Fruit fly (Drosophila melanogaster): ENCODE results near the gene CG16704.

CG16704 gene

dm6 chr2L:3669034-3669433 is 23.4 kb downstream of the CG16704 start, which contains the start of gene Sfp24Bd:
Gene Sfp24Bd (minus strand): TSS chr2L:3669134.
- TF ChIP-seq CrebA (GFP tag; optimal IDR thresholded peaks at IDR 0.05; ENCODE audit: borderline replicate concordance) (no peak), Dfd (GFP tag; optimal IDR thresholded peaks at IDR 0.05) (no peak), jim (GFP tag; optimal IDR thresholded peaks at IDR 0.05) (no peak), dl (GFP tag; optimal IDR thresholded peaks at IDR 0.05; ENCODE audit: insufficient read depth in 1 of 2, partially characterized antibody in 2 of 2) (no peak), foxo (GFP tag; optimal IDR thresholded peaks at IDR 0.05) (no peak), HLH106 (tag; optimal IDR thresholded peaks at IDR 0.05) (no peak), Jra (GFP tag; optimal IDR thresholded peaks at IDR 0.05) (no peak), usp (GFP tag; optimal IDR thresholded peaks at IDR 0.05) (no peak), sage (GFP tag; optimal IDR thresholded peaks at IDR 0.05) (no peak), dmrt93B (GFP tag; optimal IDR thresholded peaks at IDR 0.05) (no peak), lola (GFP tag; optimal IDR thresholded peaks at IDR 0.05) (no peak), Myc (optimal IDR thresholded peaks at IDR 0.05) (no peak), brk (GFP tag; optimal IDR thresholded peaks at IDR 0.05) (no peak), Rel (GFP tag; optimal IDR thresholded peaks at IDR 0.05) (no peak), Rel (tag; optimal IDR thresholded peaks at IDR 0.05) (no peak), Hnf4 (GFP tag; optimal IDR thresholded peaks at IDR 0.05) (no peak), GATAd (GFP tag; optimal IDR thresholded peaks at IDR 0.05) (no peak)

- no peak for TF ChIP-seq pan (optimal IDR thresholded peaks at IDR 0.05)
- TF ChIP-seq sage (GFP tag; optimal IDR thresholded peaks at IDR 0.05): no peak
- TF ChIP-seq foxo (GFP tag; optimal IDR thresholded peaks at IDR 0.05): no peak
Observed at dm6 chr2L:3668451-3668850, 23.9 kb downstream of the CG16704 start, which contains the start of gene Sfp24Ba. Gene Sfp24Ba (minus strand): TSS chr2L:3668551.

dm6 chr2L:3662307-3662795 is 30.0 kb downstream of the CG16704 start, which contains the start of gene Drgx:
Gene Drgx (plus strand): TSS chr2L:3662745.
- no peak for TF ChIP-seq HLH106 (tag; optimal IDR thresholded peaks at IDR 0.05)
- peak; percentile 42 for TF ChIP-seq Dif (GFP tag; optimal IDR thresholded peaks at IDR 0.05; ENCODE audit: partially characterized antibody)
- no peak for TF ChIP-seq Myc (optimal IDR thresholded peaks at IDR 0.05)
- no peak for TF ChIP-seq woc (GFP tag; optimal IDR thresholded peaks at IDR 0.05)
- TF ChIP-seq Dfd (GFP tag; optimal IDR thresholded peaks at IDR 0.05): no peak
- no peak for TF ChIP-seq Mio (GFP tag; optimal IDR thresholded peaks at IDR 0.05)
- TF ChIP-seq Rel (GFP tag; optimal IDR thresholded peaks at IDR 0.05): no peak
- TF ChIP-seq Rel (tag; optimal IDR thresholded peaks at IDR 0.05): no peak
- TF ChIP-seq dmrt93B (GFP tag; optimal IDR thresholded peaks at IDR 0.05): no peak
- TF ChIP-seq CG9705 (GFP tag; optimal IDR thresholded peaks at IDR 0.05): no peak
- no peak for TF ChIP-seq pan (optimal IDR thresholded peaks at IDR 0.05)
- no peak for TF ChIP-seq fru (GFP tag; optimal IDR thresholded peaks at IDR 0.05)
- no peak for TF ChIP-seq Sp1 (GFP tag; optimal IDR thresholded peaks at IDR 0.05)
- TF ChIP-seq usp (GFP tag; optimal IDR thresholded peaks at IDR 0.05): no peak
- no peak for TF ChIP-seq rgr (GFP tag; optimal IDR thresholded peaks at IDR 0.05)
- TF ChIP-seq sv (GFP tag; optimal IDR thresholded peaks at IDR 0.05): no peak
- no peak for TF ChIP-seq sage (GFP tag; optimal IDR thresholded peaks at IDR 0.05)
- TF ChIP-seq foxo (GFP tag; optimal IDR thresholded peaks at IDR 0.05): no peak
- no peak for TF ChIP-seq Hr83 (GFP tag; optimal IDR thresholded peaks at IDR 0.05; ENCODE audit: poor library complexity, severe bottlenecking)
- peak in 1 of 2 experiments; percentile 29 for TF ChIP-seq dl (GFP tag; optimal IDR thresholded peaks at IDR 0.05; ENCODE audit: insufficient read depth in 1 of 2, partially characterized antibody in 2 of 2)
- TF ChIP-seq lola (GFP tag; optimal IDR thresholded peaks at IDR 0.05): no peak
- TF ChIP-seq Hnf4 (GFP tag; optimal IDR thresholded peaks at IDR 0.05): no peak
- TF ChIP-seq Vsx2 (GFP tag; optimal IDR thresholded peaks at IDR 0.05; ENCODE audit: partially characterized antibody): peak; percentile 54
- no peak for TF ChIP-seq Abd-B (GFP tag; optimal IDR thresholded peaks at IDR 0.05)
- no peak for TF ChIP-seq N (GFP tag; optimal IDR thresholded peaks at IDR 0.05)
- TF ChIP-seq ey (GFP tag; optimal IDR thresholded peaks at IDR 0.05): no peak

dm6 chr2L:3657349-3658142 is 34.8 kb downstream of the CG16704 start:
- TF ChIP-seq HLH106 (tag; optimal IDR thresholded peaks at IDR 0.05) (peak; percentile 50), sv (GFP tag; optimal IDR thresholded peaks at IDR 0.05) (no peak), woc (GFP tag; optimal IDR thresholded peaks at IDR 0.05) (no peak), tai (GFP tag; optimal IDR thresholded peaks at IDR 0.05) (peak; percentile 46), lola (GFP tag; optimal IDR thresholded peaks at IDR 0.05) (no peak), br (GFP tag; optimal IDR thresholded peaks at IDR 0.05) (no peak), Myc (optimal IDR thresholded peaks at IDR 0.05) (peak; percentile 90), CrebA (GFP tag; optimal IDR thresholded peaks at IDR 0.05; ENCODE audit: borderline replicate concordance) (peak; percentile 60), rgr (GFP tag; optimal IDR thresholded peaks at IDR 0.05) (peak; percentile 34), pan (optimal IDR thresholded peaks at IDR 0.05) (no peak), ey (GFP tag; optimal IDR thresholded peaks at IDR 0.05) (peak; percentile 43), Mio (GFP tag; optimal IDR thresholded peaks at IDR 0.05) (no peak), brk (GFP tag; optimal IDR thresholded peaks at IDR 0.05) (peak; percentile 19), N (GFP tag; optimal IDR thresholded peaks at IDR 0.05) (no peak), fru (GFP tag; optimal IDR thresholded peaks at IDR 0.05) (peak; percentile 33), Dif (GFP tag; optimal IDR thresholded peaks at IDR 0.05; ENCODE audit: partially characterized antibody) (no peak), Rel (GFP tag; optimal IDR thresholded peaks at IDR 0.05) (no peak), Rel (tag; optimal IDR thresholded peaks at IDR 0.05) (no peak), CG9705 (GFP tag; optimal IDR thresholded peaks at IDR 0.05) (no peak), jim (GFP tag; optimal IDR thresholded peaks at IDR 0.05) (no peak), Dfd (GFP tag; optimal IDR thresholded peaks at IDR 0.05) (no peak), Hr78 (GFP tag; optimal IDR thresholded peaks at IDR 0.05) (no peak), Hnf4 (GFP tag; optimal IDR thresholded peaks at IDR 0.05) (peak; percentile 26), h (GFP tag; optimal IDR thresholded peaks at IDR 0.05) (peak; percentile 45), dl (GFP tag; optimal IDR thresholded peaks at IDR 0.05; ENCODE audit: insufficient read depth in 1 of 2, partially characterized antibody in 2 of 2) (no peak), Vsx2 (GFP tag; optimal IDR thresholded peaks at IDR 0.05; ENCODE audit: partially characterized antibody) (no peak), OdsH (GFP tag; optimal IDR thresholded peaks at IDR 0.05) (peak; percentile 7), Jra (GFP tag; optimal IDR thresholded peaks at IDR 0.05) (no peak), sage (GFP tag; optimal IDR thresholded peaks at IDR 0.05) (no peak), foxo (GFP tag; optimal IDR thresholded peaks at IDR 0.05) (peak in 1 of 2 experiments; percentile 63), usp (GFP tag; optimal IDR thresholded peaks at IDR 0.05) (no peak)
